Fruit fly (Drosophila melanogaster): ENCODE data around the gene CG46339.

DNA sequence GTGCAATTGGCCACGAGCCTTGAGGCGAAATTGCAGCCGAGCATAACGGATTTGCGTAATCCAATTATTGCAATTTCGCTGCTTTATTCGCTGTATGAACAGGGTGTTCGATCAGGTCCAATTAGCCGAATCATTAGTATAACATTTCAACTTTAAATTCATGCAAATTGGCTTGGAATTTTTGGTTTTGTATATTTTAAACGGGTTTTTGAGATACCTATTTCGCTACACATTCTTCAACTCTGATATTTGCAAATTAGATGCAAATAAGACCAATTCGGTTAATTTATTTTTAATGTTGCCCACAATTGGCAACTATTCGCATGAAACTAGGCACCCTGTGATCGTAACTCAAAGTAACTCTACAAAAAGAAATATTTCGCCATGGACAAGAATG lies 37.9 kb downstream of the CG46339 start:
- TF ChIP-seq psq (GFP tag; optimal IDR thresholded peaks at IDR 0.05) (no peak), pan (optimal IDR thresholded peaks at IDR 0.05) (no peak), HLH106 (tag; optimal IDR thresholded peaks at IDR 0.05) (no peak), ey (GFP tag; optimal IDR thresholded peaks at IDR 0.05) (peak; percentile 41), Hr78 (GFP tag; optimal IDR thresholded peaks at IDR 0.05) (no peak), sv (GFP tag; optimal IDR thresholded peaks at IDR 0.05) (no peak), Dfd (GFP tag; optimal IDR thresholded peaks at IDR 0.05) (no peak), Rel (GFP tag; optimal IDR thresholded peaks at IDR 0.05) (no peak), Rel (tag; optimal IDR thresholded peaks at IDR 0.05) (no peak), Abd-B (GFP tag; optimal IDR thresholded peaks at IDR 0.05) (no peak), dmrt93B (GFP tag; optimal IDR thresholded peaks at IDR 0.05) (no peak), sage (GFP tag; optimal IDR thresholded peaks at IDR 0.05) (no peak), CG32264 (GFP tag; optimal IDR thresholded peaks at IDR 0.05) (no peak), brk (GFP tag; optimal IDR thresholded peaks at IDR 0.05) (no peak), Jra (GFP tag; optimal IDR thresholded peaks at IDR 0.05) (no peak)
